Fruit fly (Drosophila melanogaster) Kc167 (cell line): ENCODE measurements around the gene CG5861.

Experiments
- h ChIP-seq: fragments of >200 bp; optimal IDR thresholded peaks from 3 replicates; lab custom pipeline; 2018; ENCODE audit warnings: missing external identifiers
- ttk ChIP-seq: sonication (Bioruptor generic); optimal IDR thresholded peaks from 2 replicates; lab custom pipeline; 2017; ENCODE audit warnings: missing external identifiers

- no peak for TF ChIP-seq h (lab: Kevin White, UChicago)
- no peak for TF ChIP-seq ttk (lab: Kevin White, UChicago)
Observed at dm6 chr2L:16293703-16294233, 13.3 kb downstream of the CG5861 start, which contains the start of gene Cyp303a1.
